ENCODE assay signal across 5 fruit fly cellular contexts in genomic region chr3R:29841293-29841791, dm6.
TF ChIP-seq lines count a peak whose summit lies in the region.

TSS of gene Cad99C (plus strand) at chr3R:29841657.

- TF ChIP-seq CTCF in whole organism, embryonic (GFP tag; optimal IDR thresholded peaks at IDR 0.05; lab: Kevin White, UChicago): no peak

TF ChIP-seq in whole organism, adult, 20 proteins besides CTCF, POLR2A, EP300 and RAD21:
- TF ChIP-seq tj (GFP tag; optimal IDR thresholded peaks at IDR 0.05; lab: Kevin White, UChicago): peak; percentile 46
- TF ChIP-seq ovo (GFP tag; optimal IDR thresholded peaks at IDR 0.05; lab: Kevin White, UChicago): peak; percentile 5
- no peak for TF ChIP-seq toe (GFP tag; optimal IDR thresholded peaks at IDR 0.05; lab: Kevin White, UChicago)
- TF ChIP-seq Hr96 (GFP tag; optimal IDR thresholded peaks at IDR 0.05; lab: Kevin White, UChicago): no peak
- TF ChIP-seq CG7045 (GFP tag; optimal IDR thresholded peaks at IDR 0.05; lab: Kevin White, UChicago): no peak
- no peak for TF ChIP-seq bab1 (GFP tag; optimal IDR thresholded peaks at IDR 0.05; lab: Kevin White, UChicago)
- TF ChIP-seq Clk (GFP tag; optimal IDR thresholded peaks at IDR 0.05; lab: Kevin White, UChicago): no peak

TF ChIP-seq in whole organism, embryonic, 481 proteins besides CTCF, POLR2A, EP300 and RAD21 (continues in another document):
- TF ChIP-seq CG2199 (GFP tag; IDR thresholded peaks at IDR 0.05; lab: Robert Waterston, UW) (peak; percentile 84), mld (GFP tag; IDR thresholded peaks at IDR 0.05; lab: Robert Waterston, UW; ENCODE audit: partially characterized antibody) (0 out of 3 replicates have a peak, but pooled peaks have one; percentile 33), CG13894 (tag; optimal IDR thresholded peaks at IDR 0.05; lab: Kevin White, UChicago) (peak; percentile 69), Deaf1 (tag; optimal IDR thresholded peaks at IDR 0.05; lab: Kevin White, UChicago) (peak; percentile 90), Side (GFP tag; optimal IDR thresholded peaks at IDR 0.05; lab: Kevin White, UChicago) (peak; percentile 1), Opbp (GFP tag; IDR thresholded peaks at IDR 0.05; lab: Robert Waterston, UW; ENCODE audit: partially characterized antibody) (peak; percentile 57; the same call in 2 of the 3 replicates), zfh1 (GFP tag; IDR thresholded peaks at IDR 0.05; lab: Robert Waterston, UW) (0 out of 3 replicates have a peak, but pooled peaks have one; percentile 16), zen2 (GFP tag; IDR thresholded peaks at IDR 0.05; lab: Robert Waterston, UW; ENCODE audit: partially characterized antibody) (no peak), D (optimal IDR thresholded peaks at IDR 0.05; lab: Kevin White, UChicago) (peak; percentile 68), D (GFP tag; optimal IDR thresholded peaks at IDR 0.05; lab: Kevin White, UChicago) (no peak), pb (GFP tag; optimal IDR thresholded peaks at IDR 0.05; lab: Kevin White, UChicago) (peak; percentile 38), ems (GFP tag; optimal IDR thresholded peaks at IDR 0.05; lab: Kevin White, UChicago) (no peak), dm (GFP tag; optimal IDR thresholded peaks at IDR 0.05; lab: Kevin White, UChicago) (no peak), CG2202 (tag; optimal IDR thresholded peaks at IDR 0.05; lab: Kevin White, UChicago) (no peak), vvl (GFP tag; IDR thresholded peaks at IDR 0.05; lab: Robert Waterston, UW) (peak; percentile 66), Doc2 (GFP tag; IDR thresholded peaks at IDR 0.05; lab: Robert Waterston, UW) (no peak), CG34422 (GFP tag; IDR thresholded peaks at IDR 0.05; lab: Robert Waterston, UW) (0 out of 3 replicates have a peak, but pooled peaks have one; percentile 38), CG15514 (GFP tag; optimal IDR thresholded peaks at IDR 0.05; lab: Kevin White, UChicago) (no peak), Stat92E (GFP tag; optimal IDR thresholded peaks at IDR 0.05; lab: Kevin White, UChicago) (peak in 1 of 3 experiments; percentile 76)

TF ChIP-seq in whole organism, prepupa, 60 proteins besides CTCF, POLR2A, EP300 and RAD21 (continues in another document):
- TF ChIP-seq CG15336 (GFP tag; IDR thresholded peaks at IDR 0.05; lab: Robert Waterston, UW) (peak; percentile 26; the same call in 1 of the 2 replicates), eg (GFP tag; IDR thresholded peaks at IDR 0.05; lab: Robert Waterston, UW) (peak; percentile 50; the same call in 1 of the 3 replicates), CG6163 (GFP tag; IDR thresholded peaks at IDR 0.05; lab: Robert Waterston, UW) (peak; percentile 60; the same call in 2 of the 3 replicates), CG6276 (GFP tag; optimal IDR thresholded peaks at IDR 0.05; lab: Kevin White, UChicago) (peak; percentile 16), CG3032 (tag; optimal IDR thresholded peaks at IDR 0.05; lab: Kevin White, UChicago) (peak; percentile 10), Eip75B (GFP tag; optimal IDR thresholded peaks at IDR 0.05; lab: Kevin White, UChicago) (peak; percentile 65), CG11294 (GFP tag; IDR thresholded peaks at IDR 0.05; lab: Robert Waterston, UW) (no peak), CG4318 (GFP tag; optimal IDR thresholded peaks at IDR 0.05; lab: Kevin White, UChicago) (no peak), svp (GFP tag; lab: Kevin White, UChicago) (no peak), net (GFP tag; optimal IDR thresholded peaks at IDR 0.05; lab: Kevin White, UChicago) (peak; percentile 15), CG6792 (GFP tag; optimal IDR thresholded peaks at IDR 0.05; lab: Kevin White, UChicago) (no peak), achi (GFP tag; optimal IDR thresholded peaks at IDR 0.05; lab: Kevin White, UChicago) (no peak), CG3919 (GFP tag; optimal IDR thresholded peaks at IDR 0.05; lab: Kevin White, UChicago) (peak; percentile 39), Sox102F (GFP tag; optimal IDR thresholded peaks at IDR 0.05; lab: Kevin White, UChicago) (peak; percentile 50), CG31627 (GFP tag; optimal IDR thresholded peaks at IDR 0.05; lab: Kevin White, UChicago) (no peak), Hr38 (GFP tag; optimal IDR thresholded peaks at IDR 0.05; lab: Kevin White, UChicago) (no peak), Met (GFP tag; optimal IDR thresholded peaks at IDR 0.05; lab: Kevin White, UChicago) (peak; percentile 4), Sox14 (GFP tag; optimal IDR thresholded peaks at IDR 0.05; lab: Kevin White, UChicago) (no peak), dsx (GFP tag; optimal IDR thresholded peaks at IDR 0.05; lab: Kevin White, UChicago; ENCODE audit: poor library complexity, severe bottlenecking) (peak; percentile 37), Ets96B (tag; optimal IDR thresholded peaks at IDR 0.05; lab: Kevin White, UChicago) (peak; percentile 7), CG9139 (GFP tag; optimal IDR thresholded peaks at IDR 0.05; lab: Kevin White, UChicago) (no peak), CG6854 (GFP tag; optimal IDR thresholded peaks at IDR 0.05; lab: Kevin White, UChicago) (no peak)

TF ChIP-seq in whole organism, pupa, 21 proteins besides CTCF, POLR2A, EP300 and RAD21:
- TF ChIP-seq Ets98B (GFP tag; IDR thresholded peaks at IDR 0.05; lab: Robert Waterston, UW) (peak; percentile 52), Snoo (tag; optimal IDR thresholded peaks at IDR 0.05; lab: Kevin White, UChicago) (peak; percentile 11), CG4496 (GFP tag; IDR thresholded peaks at IDR 0.05; lab: Robert Waterston, UW) (no peak), EcR (GFP tag; optimal IDR thresholded peaks at IDR 0.05; lab: Kevin White, UChicago) (peak; percentile 61), CG17806 (tag; optimal IDR thresholded peaks at IDR 0.05; lab: Kevin White, UChicago) (no peak), fd96Ca (GFP tag; IDR thresholded peaks at IDR 0.05; lab: Robert Waterston, UW) (no peak), D1 (tag; optimal IDR thresholded peaks at IDR 0.05; lab: Kevin White, UChicago) (no peak), CG13204 (GFP tag; optimal IDR thresholded peaks at IDR 0.05; lab: Kevin White, UChicago) (peak; percentile 18), CG8301 (tag; optimal IDR thresholded peaks at IDR 0.05; lab: Kevin White, UChicago) (no peak), CG32121 (GFP tag; IDR thresholded peaks at IDR 0.05; lab: Robert Waterston, UW) (0 out of 2 replicates have a peak, but pooled peaks have one; percentile 46), CG10348 (GFP tag; IDR thresholded peaks at IDR 0.05; lab: Robert Waterston, UW) (no peak), Pif1A (GFP tag; optimal IDR thresholded peaks at IDR 0.05; lab: Kevin White, UChicago) (no peak), CG9948 (tag; optimal IDR thresholded peaks at IDR 0.05; lab: Kevin White, UChicago) (no peak), CG12605 (GFP tag; IDR thresholded peaks at IDR 0.05; lab: Robert Waterston, UW) (peak; percentile 55; the same call in 1 of the 2 replicates), CG15710 (tag; optimal IDR thresholded peaks at IDR 0.05; lab: Kevin White, UChicago) (no peak)

TF ChIP-seq in whole organism, wandering third instar larva, 38 proteins besides CTCF, POLR2A, EP300 and RAD21:
- TF ChIP-seq Hr83 (GFP tag; optimal IDR thresholded peaks at IDR 0.05; lab: Kevin White, UChicago; ENCODE audit: poor library complexity, severe bottlenecking) (peak; percentile 45), Dif (GFP tag; optimal IDR thresholded peaks at IDR 0.05; lab: Kevin White, UChicago; ENCODE audit: partially characterized antibody) (peak; percentile 77), foxo (GFP tag; optimal IDR thresholded peaks at IDR 0.05; lab: Kevin White, UChicago) (no peak), Rel (GFP tag; optimal IDR thresholded peaks at IDR 0.05; lab: Kevin White, UChicago) (no peak), Rel (tag; optimal IDR thresholded peaks at IDR 0.05; lab: Kevin White, UChicago) (peak; percentile 37), brk (GFP tag; optimal IDR thresholded peaks at IDR 0.05; lab: Kevin White, UChicago) (peak; percentile 50), Dfd (GFP tag; optimal IDR thresholded peaks at IDR 0.05; lab: Kevin White, UChicago) (no peak), Vsx2 (GFP tag; optimal IDR thresholded peaks at IDR 0.05; lab: Kevin White, UChicago; ENCODE audit: partially characterized antibody) (peak; percentile 90), br (GFP tag; optimal IDR thresholded peaks at IDR 0.05; lab: Kevin White, UChicago) (peak; percentile 34), OdsH (GFP tag; optimal IDR thresholded peaks at IDR 0.05; lab: Kevin White, UChicago) (peak; percentile 25), h (GFP tag; optimal IDR thresholded peaks at IDR 0.05; lab: Kevin White, UChicago) (peak; percentile 46), dl (GFP tag; optimal IDR thresholded peaks at IDR 0.05; lab: Kevin White, UChicago; ENCODE audit: insufficient read depth in 1 of 2, partially characterized antibody in 2 of 2) (peak; percentile 44 to 61), Jra (GFP tag; optimal IDR thresholded peaks at IDR 0.05; lab: Kevin White, UChicago) (peak; percentile 20), lola (GFP tag; optimal IDR thresholded peaks at IDR 0.05; lab: Kevin White, UChicago) (no peak), fru (GFP tag; optimal IDR thresholded peaks at IDR 0.05; lab: Kevin White, UChicago) (peak; percentile 44)
